Worm (Caenorhabditis elegans): Measurements from ENCODE around the gene Y46G5A.15.
"Not testable (repeated sequence)": the region's sequence is repeated elsewhere in the genome, so short reads cannot be mapped to it uniquely, and the experiment has no call there.

ce11 chrII:12778374-12778773 lies 6.8 kb downstream of the Y46G5A.15 start:
- TF ChIP-seq T22C8.4, ztf-29 (GFP tag; IDR thresholded peaks at IDR 0.05): not testable (repeated sequence)
